Worm (Caenorhabditis elegans): Measurements from ENCODE around the gene R07E3.6.

- no peak for TF ChIP-seq dao-5 (tag; optimal IDR thresholded peaks at IDR 0.05)
- TF ChIP-seq W03F9.2 (tag; optimal IDR thresholded peaks at IDR 0.05): no peak
These were observed 44.1 kb upstream of the R07E3.6 start, which contains the start of gene F41E7.2 for ce11 chrX:10273392-10273791.

Data from whole organism, L4/young adult.